Fruit fly (Drosophila melanogaster): ENCODE measurements around the gene MME1.

dm6 chr2L:7032517-7032951, 5.2 kb downstream of the MME1 start, which contains the start of the genes Rab30 and Caper:
- TF ChIP-seq N (GFP tag; optimal IDR thresholded peaks at IDR 0.05) (no peak), OdsH (GFP tag; optimal IDR thresholded peaks at IDR 0.05) (no peak), h (GFP tag; optimal IDR thresholded peaks at IDR 0.05) (peak; percentile 74), Hr78 (GFP tag; optimal IDR thresholded peaks at IDR 0.05) (no peak), fru (GFP tag; optimal IDR thresholded peaks at IDR 0.05) (peak; percentile 45), pan (optimal IDR thresholded peaks at IDR 0.05) (no peak), Dfd (GFP tag; optimal IDR thresholded peaks at IDR 0.05) (no peak), rgr (GFP tag; optimal IDR thresholded peaks at IDR 0.05) (peak; percentile 70), lola (GFP tag; optimal IDR thresholded peaks at IDR 0.05) (no peak), dl (GFP tag; optimal IDR thresholded peaks at IDR 0.05; ENCODE audit: insufficient read depth in 1 of 2, partially characterized antibody in 2 of 2) (no peak), dsf (GFP tag; optimal IDR thresholded peaks at IDR 0.05; ENCODE audit: borderline replicate concordance) (peak; percentile 77), GATAd (GFP tag; optimal IDR thresholded peaks at IDR 0.05) (peak; percentile 39), Sp1 (GFP tag; optimal IDR thresholded peaks at IDR 0.05) (peak; percentile 46)

Data from whole organism, wandering third instar larva.